Fruit fly (Drosophila melanogaster) whole organism, embryonic: Measurements from ENCODE around the gene CG32984.

ENCODE experiments used
- Antp ChIP-seq: fragments of 200-800 bp; sonication (Bioruptor generic); optimal IDR thresholded peaks from 3 replicates; lab custom pipeline; 2016; ENCODE audit warnings: missing biosample characterization, missing genetic modification characterization
- Atf6 ChIP-seq: fragments of 200-800 bp; sonication (Bioruptor generic); IDR thresholded peaks from 2 replicates; pipeline ENCODE4 v1.3.6; 2022; ENCODE audit warnings: missing biosample characterization, missing genetic modification characterization
- Bdp1 ChIP-seq: fragments of 200-800 bp; sonication (Bioruptor generic); optimal IDR thresholded peaks from 3 replicates; lab custom pipeline; 2016; ENCODE audit warnings: missing biosample characterization, missing genetic modification characterization
- C15 ChIP-seq: fragments of 200-800 bp; sonication (Bioruptor generic); IDR thresholded peaks from 3 replicates; pipeline ENCODE4 v1.3.6; 2022; ENCODE audit warnings: missing biosample characterization, missing genetic modification characterization
- CG10267 ChIP-seq: fragments of 200-800 bp; sonication (Bioruptor generic); optimal IDR thresholded peaks from 2 replicates; lab custom pipeline; 2018; ENCODE audit warnings: missing biosample characterization, mild to moderate bottlenecking, missing genetic modification characterization, moderate library complexity
- CG10431 ChIP-seq: fragments of 200-800 bp; sonication (Bioruptor generic); optimal IDR thresholded peaks from 3 replicates; lab custom pipeline; 2018; ENCODE audit warnings: missing biosample characterization, mild to moderate bottlenecking, missing genetic modification characterization
- CG11456 ChIP-seq: fragments of 200-800 bp; sonication (Bioruptor generic); IDR thresholded peaks from 3 replicates; pipeline ENCODE4 v1.3.6; 2022; ENCODE audit warnings: missing biosample characterization, missing genetic modification characterization
- CG13296 ChIP-seq: fragments of 200-800 bp; sonication (Bioruptor generic); optimal IDR thresholded peaks from 3 replicates; lab custom pipeline; 2018; ENCODE audit warnings: missing biosample characterization, mild to moderate bottlenecking, missing genetic modification characterization
- CG1529 ChIP-seq: fragments of 200-800 bp; sonication (Bioruptor generic); optimal IDR thresholded peaks from 3 replicates; lab custom pipeline; 2018; ENCODE audit warnings: missing biosample characterization, missing genetic modification characterization
- CG1647 ChIP-seq: fragments of 200-800 bp; sonication (Bioruptor generic); optimal IDR thresholded peaks from 3 replicates; lab custom pipeline; 2016; ENCODE audit warnings: missing biosample characterization, missing genetic modification characterization
- CG16815 ChIP-seq: fragments of 200-800 bp; sonication (Bioruptor generic); optimal IDR thresholded peaks from 3 replicates; lab custom pipeline; 2017; ENCODE audit warnings: missing biosample characterization, mild to moderate bottlenecking, missing genetic modification characterization
- CG17361 ChIP-seq: fragments of 200-800 bp; sonication (Bioruptor generic); IDR thresholded peaks from 3 replicates; pipeline ENCODE4 v1.3.6; 2022; ENCODE audit warnings: missing biosample characterization, missing genetic modification characterization
- CG17802 ChIP-seq: fragments of 200-800 bp; sonication (Bioruptor generic); optimal IDR thresholded peaks from 2 replicates; lab custom pipeline; 2018; ENCODE audit warnings: missing biosample characterization, mild to moderate bottlenecking, missing genetic modification characterization, moderate library complexity
- CG1832 ChIP-seq: fragments of 200-800 bp; sonication (Bioruptor generic); optimal IDR thresholded peaks from 2 replicates; lab custom pipeline; 2017; ENCODE audit warnings: missing biosample characterization, mild to moderate bottlenecking, missing genetic modification characterization, inconsistent platforms
- CG31365 ChIP-seq: fragments of 200-800 bp; sonication (Bioruptor generic); optimal IDR thresholded peaks from 2 replicates; lab custom pipeline; 2018; ENCODE audit warnings: missing biosample characterization, mild to moderate bottlenecking, missing genetic modification characterization
- CG3281 ChIP-seq: fragments of 200-800 bp; sonication (Bioruptor generic); optimal IDR thresholded peaks from 3 replicates; lab custom pipeline; 2017; ENCODE audit warnings: missing biosample characterization, mild to moderate bottlenecking, missing genetic modification characterization
- CG3726 ChIP-seq: fragments of 200-800 bp; sonication (Bioruptor generic); IDR thresholded peaks from 3 replicates; pipeline ENCODE4, ENCODE4 v1.3.6; 2022; ENCODE audit warnings: missing biosample characterization, missing genetic modification characterization
- CG43689 ChIP-seq: fragments of 200-800 bp; sonication (Bioruptor generic); IDR thresholded peaks from 2 replicates; pipeline ENCODE4 v1.3.6; 2022; ENCODE audit warnings: missing biosample characterization, missing genetic modification characterization
- CG6272 ChIP-seq: fragments of 200-800 bp; sonication (Bioruptor generic); IDR thresholded peaks from 2 replicates; pipeline ENCODE4 v1.3.6; 2022; ENCODE audit warnings: missing biosample characterization, missing genetic modification characterization
- CG6689 ChIP-seq: fragments of 200-800 bp; sonication (Bioruptor generic); IDR thresholded peaks from 2 replicates; pipeline ENCODE4 v1.3.6; 2022; ENCODE audit warnings: missing biosample characterization, missing genetic modification characterization
- CG7556 ChIP-seq: fragments of 200-800 bp; sonication (Bioruptor generic); optimal IDR thresholded peaks from 2 replicates; lab custom pipeline; 2017; ENCODE audit warnings: missing biosample characterization, mild to moderate bottlenecking, missing genetic modification characterization
- CG8089 ChIP-seq: fragments of 200-800 bp; sonication (Bioruptor generic); optimal IDR thresholded peaks from 3 replicates; lab custom pipeline; 2016; ENCODE audit warnings: missing biosample characterization, missing genetic modification characterization
- CG8359 ChIP-seq: fragments of 200-800 bp; sonication (Bioruptor generic); optimal IDR thresholded peaks from 2 replicates; lab custom pipeline; 2017; ENCODE audit warnings: missing biosample characterization, mild to moderate bottlenecking, missing genetic modification characterization, borderline replicate concordance
- CG9797 ChIP-seq: fragments of 200-800 bp; sonication (Bioruptor generic); optimal IDR thresholded peaks from 3 replicates; lab custom pipeline; 2018; ENCODE audit warnings: missing biosample characterization, mild to moderate bottlenecking, missing genetic modification characterization
- CG9932 ChIP-seq: fragments of 200-800 bp; sonication (Bioruptor generic); IDR thresholded peaks from 2 replicates; pipeline ENCODE4 v1.3.6; 2022; ENCODE audit warnings: missing biosample characterization, missing genetic modification characterization
- Dip3 ChIP-seq: fragments of 200-800 bp; sonication (Bioruptor generic); optimal IDR thresholded peaks from 3 replicates; lab custom pipeline; 2016; ENCODE audit warnings: missing biosample characterization, missing genetic modification characterization
- Doc2 ChIP-seq: fragments of 200-800 bp; sonication (Bioruptor generic); IDR thresholded peaks from 2 replicates; pipeline ENCODE4 v1.3.6; 2022; ENCODE audit warnings: missing biosample characterization, missing genetic modification characterization
- Max ChIP-seq: fragments of 200-800 bp; sonication (Bioruptor generic); optimal IDR thresholded peaks from 2 replicates; lab custom pipeline; 2016; ENCODE audit warnings: missing biosample characterization, mild to moderate bottlenecking, missing genetic modification characterization
- TFAM ChIP-seq: fragments of 200-800 bp; sonication (Bioruptor generic); optimal IDR thresholded peaks from 2 replicates; lab custom pipeline; 2017; ENCODE audit warnings: missing biosample characterization, missing genetic modification characterization, inconsistent platforms
- Taf1 ChIP-seq: fragments of 200-800 bp; sonication (Bioruptor generic); IDR thresholded peaks from 2 replicates; pipeline ENCODE4 v1.3.6; 2022; ENCODE audit warnings: missing biosample characterization, missing genetic modification characterization
- abd-A ChIP-seq: fragments of 200-800 bp; sonication (Bioruptor generic); optimal IDR thresholded peaks from 3 replicates; lab custom pipeline; 2019; ENCODE audit warnings: missing biosample characterization, mild to moderate bottlenecking, missing genetic modification characterization, moderate library complexity
- caup ChIP-seq: fragments of 200-800 bp; sonication (Bioruptor generic); optimal IDR thresholded peaks from 3 replicates; lab custom pipeline; 2017; ENCODE audit warnings: missing biosample characterization, mild to moderate bottlenecking, missing genetic modification characterization, moderate library complexity; ENCODE audit not compliant: severe bottlenecking
- cg ChIP-seq: fragments of 200-800 bp; sonication (Bioruptor generic); optimal IDR thresholded peaks from 3 replicates; lab custom pipeline; 2019; ENCODE audit warnings: missing biosample characterization, mild to moderate bottlenecking, missing genetic modification characterization, moderate library complexity
- croc ChIP-seq: fragments of 200-800 bp; sonication (Bioruptor generic); conservative IDR thresholded peaks from 3 replicates; pipeline ENCODE4 v1.3.6; 2022; ENCODE audit warnings: missing biosample characterization, missing genetic modification characterization
- dati ChIP-seq: fragments of 200-800 bp; sonication (Bioruptor generic); IDR thresholded peaks from 2 replicates; pipeline ENCODE4 v1.3.6; 2022; ENCODE audit warnings: missing biosample characterization, missing genetic modification characterization
- dmrt99B ChIP-seq: fragments of 200-800 bp; sonication (Bioruptor generic); optimal IDR thresholded peaks from 2 replicates; lab custom pipeline; 2018; ENCODE audit warnings: missing biosample characterization, mild to moderate bottlenecking, missing genetic modification characterization, moderate library complexity
- fd3F ChIP-seq: fragments of 200-800 bp; sonication (Bioruptor generic); optimal IDR thresholded peaks from 2 replicates; lab custom pipeline; 2018; ENCODE audit warnings: missing biosample characterization, mild to moderate bottlenecking, missing genetic modification characterization, moderate library complexity
- gce ChIP-seq: fragments of 200-800 bp; sonication (Bioruptor generic); IDR thresholded peaks from 3 replicates; pipeline ENCODE4 v1.3.6; 2022; ENCODE audit warnings: missing biosample characterization, missing genetic modification characterization
- hbn ChIP-seq: fragments of 200-800 bp; sonication (Bioruptor generic); IDR thresholded peaks from 2 replicates; pipeline ENCODE4 v1.3.6; 2022; ENCODE audit warnings: missing biosample characterization, missing genetic modification characterization; ENCODE audit not compliant: partially characterized antibody
- jumu ChIP-seq: fragments of 200-800 bp; sonication (Bioruptor generic); optimal IDR thresholded peaks from 3 replicates; lab custom pipeline; 2016; ENCODE audit warnings: missing biosample characterization, missing genetic modification characterization
- kni ChIP-seq: fragments of 200-800 bp; sonication (Bioruptor generic); optimal IDR thresholded peaks from 3 replicates; lab custom pipeline; 2017; ENCODE audit warnings: mild to moderate bottlenecking, missing biosample characterization, missing genetic modification reagents, missing genetic modification characterization
- lmd ChIP-seq: fragments of 200-800 bp; sonication (Bioruptor generic); IDR thresholded peaks from 2 replicates; pipeline ENCODE4 v1.3.6; 2022; ENCODE audit warnings: missing biosample characterization, missing genetic modification characterization
- onecut ChIP-seq: fragments of 200-800 bp; sonication (Bioruptor generic); IDR thresholded peaks from 2 replicates; pipeline ENCODE4 v1.3.6; 2022; ENCODE audit warnings: missing biosample characterization, missing genetic modification characterization
- org-1 ChIP-seq: fragments of 200-800 bp; sonication (Bioruptor generic); optimal IDR thresholded peaks from 2 replicates; lab custom pipeline; 2017; ENCODE audit warnings: missing biosample characterization, missing genetic modification characterization
- pan ChIP-seq, 4 experiments: fragments of >200 bp in 3 of 4; fragments of 200-800 bp in 1 of 4; sonication (Bioruptor generic) in 1 of 4; optimal IDR thresholded peaks in 3 of 4; IDR thresholded peaks in 1 of 4; 2 replicates each; pipeline versions ENCODE4 v1.3.6 to Lab custom; 2017 to 2022; ENCODE audit warnings: missing biosample characterization in 2 of 4, missing genetic modification characterization in 2 of 4, mixed read lengths in 1 of 4
- slou ChIP-seq: fragments of 200-800 bp; sonication (Bioruptor generic); optimal IDR thresholded peaks from 3 replicates; lab custom pipeline; 2016; ENCODE audit warnings: missing biosample characterization, missing genetic modification characterization
- sr ChIP-seq: fragments of 200-800 bp; sonication (Bioruptor generic); IDR thresholded peaks from 3 replicates; pipeline ENCODE4 v1.3.6; 2022; ENCODE audit warnings: missing biosample characterization, missing genetic modification characterization
- unpg ChIP-seq: fragments of 200-800 bp; sonication (Bioruptor generic); optimal IDR thresholded peaks from 3 replicates; lab custom pipeline; 2018; ENCODE audit warnings: missing biosample characterization, mild to moderate bottlenecking, missing genetic modification characterization, moderate library complexity
- z ChIP-seq: fragments of 200-800 bp; sonication (Bioruptor generic); IDR thresholded peaks from 3 replicates; pipeline ENCODE4 v1.3.6; 2022; ENCODE audit warnings: missing biosample characterization, missing genetic modification characterization

The CG32984 gene

dm6 chr2L:8984614-8985318 is 20.0 kb downstream of the CG32984 start, which contains the start of gene CG13101 (continued):
- peak; percentile 89 for TF ChIP-seq CG10267 (tag; lab: Kevin White, UChicago)
- TF ChIP-seq CG6272 (GFP tag; lab: Robert Waterston, UW) = no peak; the same call in none of the 2 replicates
- peak; percentile 93 for TF ChIP-seq CG9932 (GFP tag; lab: Robert Waterston, UW)
- no peak for TF ChIP-seq Doc2 (GFP tag; lab: Robert Waterston, UW)
- TF ChIP-seq CG13296 = peak; percentile 93
- TF ChIP-seq gce (GFP tag; lab: Robert Waterston, UW) = peak; percentile 93
- no peak for TF ChIP-seq hbn (GFP tag; lab: Robert Waterston, UW)
- peak; percentile 92 for TF ChIP-seq fd3F
- TF ChIP-seq Taf1 (GFP tag; lab: Robert Waterston, UW) = peak; percentile 85
- TF ChIP-seq onecut (GFP tag; lab: Robert Waterston, UW) = peak; percentile 81
- TF ChIP-seq TFAM (GFP tag; lab: Kevin White, UChicago) = peak; percentile 68
- peak; percentile 84 for TF ChIP-seq C15 (GFP tag; lab: Robert Waterston, UW)
- peak; percentile 76 for TF ChIP-seq slou
- peak; percentile 80 for TF ChIP-seq jumu (GFP tag; lab: Kevin White, UChicago)
- TF ChIP-seq CG1832 = no peak
- peak; percentile 94 for TF ChIP-seq CG6689 (GFP tag; lab: Robert Waterston, UW)
- TF ChIP-seq org-1 = peak; percentile 89
- no peak for TF ChIP-seq cg
- TF ChIP-seq dmrt99B = peak; percentile 92
- peak; percentile 81 for TF ChIP-seq Dip3 (GFP tag; lab: Kevin White, UChicago)
- peak; percentile 89 for TF ChIP-seq caup (GFP tag; lab: Kevin White, UChicago)
- TF ChIP-seq lmd (GFP tag; lab: Robert Waterston, UW) = peak; percentile 91
- peak; percentile 61; the same call in 1 of the 2 replicates for TF ChIP-seq dati (GFP tag; lab: Robert Waterston, UW)
- TF ChIP-seq sr = no peak
- TF ChIP-seq Atf6 (GFP tag; lab: Robert Waterston, UW) = peak; percentile 96
- TF ChIP-seq CG17802 (tag; lab: Kevin White, UChicago) = peak; percentile 57
- TF ChIP-seq CG1647 (GFP tag; lab: Kevin White, UChicago) = peak; percentile 78
- peak; percentile 76 for TF ChIP-seq CG16815 (GFP tag; lab: Kevin White, UChicago)
- peak; percentile 83 for TF ChIP-seq croc (GFP tag; lab: Robert Waterston, UW)
- TF ChIP-seq Antp (GFP tag; lab: Kevin White, UChicago) = peak; percentile 14
- TF ChIP-seq CG31365 (tag; lab: Kevin White, UChicago) = peak; percentile 63
- no peak; the same call in 1 of the 3 replicates for TF ChIP-seq CG11456
- peak; percentile 70; the same call in 2 of the 3 replicates for TF ChIP-seq z (GFP tag; lab: Robert Waterston, UW)
- TF ChIP-seq CG17361 (GFP tag; lab: Robert Waterston, UW) = peak; percentile 91
- TF ChIP-seq Bdp1 = peak; percentile 77
- TF ChIP-seq CG7556 (GFP tag; lab: Kevin White, UChicago) = peak; percentile 95
- TF ChIP-seq kni (GFP tag; lab: Kevin White, UChicago) = no peak
- peak; percentile 63 for TF ChIP-seq CG8089 (GFP tag; lab: Kevin White, UChicago)
- peak; percentile 90 for TF ChIP-seq CG3281 (GFP tag; lab: Kevin White, UChicago)
- TF ChIP-seq Max (GFP tag; lab: Kevin White, UChicago) = peak; percentile 85
- peak; percentile 24 for TF ChIP-seq abd-A
- no peak; the same call in 2 of the 3 replicates for TF ChIP-seq CG3726 (GFP tag; lab: Robert Waterston, UW)
- peak; percentile 97 for TF ChIP-seq unpg (GFP tag; lab: Kevin White, UChicago)
- peak; percentile 55 for TF ChIP-seq CG10431 (GFP tag; lab: Kevin White, UChicago)
- peak; percentile 79 for TF ChIP-seq CG8359
- TF ChIP-seq pan (optimal IDR thresholded peaks at IDR 0.05; lab: Kevin White, UChicago) = no peak
- TF ChIP-seq pan (GFP tag; optimal IDR thresholded peaks at IDR 0.05 in 1 of 2, IDR thresholded peaks at IDR 0.05 in 1 of 2) = peak in 1 of 2 experiments; percentile 98
- peak; percentile 81 for TF ChIP-seq CG1529
- TF ChIP-seq CG9797 (GFP tag; lab: Kevin White, UChicago) = no peak
- TF ChIP-seq CG43689 (GFP tag; lab: Robert Waterston, UW) = peak; percentile 83
